Worm (Caenorhabditis elegans) whole organism, L2 larva: ENCODE measurements around the gene C06E2.5.

Experiments used
- F13H6.1 ChIP-seq: sonication (generic microtip); optimal IDR thresholded peaks from 2 replicates; lab custom pipeline; 2016; ENCODE audit warnings: missing genetic modification characterization, missing compliant biosample characterization
- R02D3.7 ChIP-seq: fragments of 150-350 bp; optimal IDR thresholded peaks from 2 replicates; lab custom pipeline; 2014; ENCODE audit warnings: missing biosample characterization, missing genetic modification characterization
- aly-2 ChIP-seq: fragments of 150-350 bp; optimal IDR thresholded peaks from 2 replicates; lab custom pipeline; 2014; ENCODE audit warnings: missing biosample characterization, missing genetic modification characterization
- crh-2 ChIP-seq: sonication (generic microtip); optimal IDR thresholded peaks from 2 replicates; lab custom pipeline; 2017; ENCODE audit warnings: missing biosample characterization, missing genetic modification characterization
- egl-27 ChIP-seq: sonication (generic microtip); optimal IDR thresholded peaks from 3 replicates; lab custom pipeline; 2017; ENCODE audit warnings: missing biosample characterization, missing genetic modification reagents, missing genetic modification characterization
- lin-11 ChIP-seq: fragments of 150-350 bp; sonication (generic microtip); optimal IDR thresholded peaks from 2 replicates; lab custom pipeline; 2014; ENCODE audit warnings: missing biosample characterization, missing genetic modification characterization, inconsistent platforms, mixed read lengths
- lin-13 ChIP-seq: fragments of 150-350 bp; optimal IDR thresholded peaks from 2 replicates; lab custom pipeline; 2014; ENCODE audit warnings: missing biosample characterization, missing genetic modification reagents, missing genetic modification characterization
- mab-5 ChIP-seq: fragments of 150-350 bp; optimal IDR thresholded peaks from 2 replicates; lab custom pipeline; 2014; ENCODE audit warnings: missing biosample characterization, missing genetic modification characterization
- nhr-23 ChIP-seq: fragments of 150-350 bp; optimal IDR thresholded peaks from 2 replicates; lab custom pipeline; 2014; ENCODE audit warnings: missing biosample characterization, missing genetic modification reagents, missing genetic modification characterization
- nhr-25 ChIP-seq: fragments of 150-350 bp; sonication (generic microtip); optimal IDR thresholded peaks from 3 replicates; lab custom pipeline; 2014; ENCODE audit warnings: missing biosample characterization, missing genetic modification characterization
- nhr-77 ChIP-seq: fragments of 150-350 bp; optimal IDR thresholded peaks from 2 replicates; lab custom pipeline; 2014; ENCODE audit warnings: missing biosample characterization, missing genetic modification characterization
- unc-39 ChIP-seq: fragments of 150-350 bp; optimal IDR thresholded peaks from 2 replicates; lab custom pipeline; 2014; ENCODE audit warnings: missing biosample characterization, missing genetic modification characterization
- ztf-4 ChIP-seq: fragments of 150-350 bp; optimal IDR thresholded peaks from 2 replicates; lab custom pipeline; 2014; ENCODE audit warnings: missing biosample characterization, missing genetic modification characterization

DNA sequence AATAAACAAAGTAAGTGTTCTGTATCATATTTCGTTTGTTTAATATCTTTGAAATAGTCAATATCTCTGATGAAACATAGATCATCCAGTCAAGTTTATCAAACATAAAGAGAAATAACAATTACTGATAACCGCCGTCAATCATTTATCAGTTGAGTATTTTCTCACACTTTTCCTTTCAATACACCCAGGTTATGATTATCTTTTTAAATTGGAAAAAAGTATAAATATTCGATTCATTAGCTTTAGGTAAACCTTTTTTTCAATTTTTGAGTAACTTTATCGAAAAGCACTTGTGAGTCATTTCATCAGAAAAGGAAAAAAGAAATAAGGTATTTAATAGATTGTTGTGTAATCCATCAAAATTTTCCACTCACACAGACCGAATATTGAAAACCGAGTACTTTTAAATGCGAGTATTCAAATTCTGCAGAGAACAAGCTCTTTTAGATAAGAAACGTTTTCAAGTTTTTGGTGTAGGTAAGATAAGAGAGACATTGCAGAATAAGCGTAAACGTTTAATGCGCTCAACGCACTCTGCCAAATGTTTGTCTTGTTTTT lies 33.7 kb upstream of the C06E2.5 start:
- TF ChIP-seq aly-2 (no peak), mab-5 (no peak), ztf-4 (tag; lab: Kevin White, UChicago) (no peak), nhr-23 (tag; lab: Kevin White, UChicago) (no peak), R02D3.7 (tag; lab: Kevin White, UChicago) (no peak), F13H6.1 (tag; lab: Kevin White, UChicago) (no peak), crh-2 (tag; lab: Kevin White, UChicago) (no peak), lin-11 (tag; lab: Kevin White, UChicago) (no peak), egl-27 (no peak), lin-13 (GFP tag; lab: Kevin White, UChicago) (no peak), unc-39 (no peak), nhr-77 (tag; lab: Kevin White, UChicago) (no peak), nhr-25 (tag; lab: Kevin White, UChicago) (no peak)
